Worm (Caenorhabditis elegans) whole organism, young adult: ENCODE measurements around the gene C45B11.8.

Experiments used
- B0261.1 ChIP-seq: sonication (generic microtip); optimal IDR thresholded peaks from 2 replicates; lab custom pipeline; 2016; ENCODE audit warnings: mild to moderate bottlenecking, missing genetic modification characterization, moderate library complexity, missing compliant biosample characterization
- F23B12.7 ChIP-seq: sonication (generic microtip); optimal IDR thresholded peaks from 2 replicates; lab custom pipeline; 2017; ENCODE audit warnings: missing genetic modification characterization, mild to moderate bottlenecking, missing compliant biosample characterization, antibody characterized with exemption, moderate library complexity; ENCODE audit not compliant: insufficient read depth
- F49E8.2 ChIP-seq: sonication (generic microtip); optimal IDR thresholded peaks from 3 replicates; lab custom pipeline; 2017; ENCODE audit warnings: missing genetic modification characterization, mild to moderate bottlenecking, missing compliant biosample characterization, antibody characterized with exemption, moderate library complexity; ENCODE audit not compliant: insufficient read depth
- K12H6.12 ChIP-seq: fragments of 200-800 bp; sonication (Bioruptor generic); optimal IDR thresholded peaks from 2 replicates; lab custom pipeline; 2018; ENCODE audit warnings: mild to moderate bottlenecking, missing genetic modification characterization, missing compliant biosample characterization
- Y56A3A.18 ChIP-seq: fragments of 200-800 bp; sonication (Bioruptor generic); IDR thresholded peaks from 2 replicates; pipeline ENCODE4 v1.3.6; 2022; ENCODE audit warnings: missing genetic modification reagents, missing genetic modification characterization, missing compliant biosample characterization
- Y95B8A.8 ChIP-seq: fragments of 200-800 bp; sonication (Bioruptor generic); IDR thresholded peaks from 2 replicates; pipeline ENCODE4 v1.3.6; 2022; ENCODE audit warnings: missing genetic modification reagents, missing genetic modification characterization, missing compliant biosample characterization
- aptf-2 ChIP-seq: fragments of 200-800 bp; sonication (Bioruptor generic); conservative IDR thresholded peaks from 2 replicates; pipeline ENCODE4 v1.3.6; 2022; ENCODE audit warnings: missing genetic modification reagents, missing genetic modification characterization, missing compliant biosample characterization
- attf-3 ChIP-seq: fragments of 200-800 bp; sonication (Bioruptor generic); conservative IDR thresholded peaks from 2 replicates; pipeline ENCODE4 v1.3.6; 2022; ENCODE audit warnings: missing genetic modification reagents, missing genetic modification characterization, missing compliant biosample characterization
- ccch-3 ChIP-seq: fragments of 200-800 bp; sonication (Bioruptor generic); optimal IDR thresholded peaks from 2 replicates; lab custom pipeline; 2018; ENCODE audit warnings: mild to moderate bottlenecking, missing genetic modification characterization, missing compliant biosample characterization
- cebp-1 ChIP-seq, 2 experiments: fragments of 200-800 bp in 1 of 2; sonication (Bioruptor generic) in 1 of 2; sonication (generic microtip) in 1 of 2; IDR thresholded peaks in 1 of 2; optimal IDR thresholded peaks in 1 of 2; 2 replicates each; pipeline versions ENCODE4 v1.3.6 to Lab custom; 2017 to 2022; ENCODE audit warnings: missing compliant biosample characterization in 2 of 2, missing genetic modification characterization in 2 of 2, mild to moderate bottlenecking in 1 of 2, missing genetic modification reagents in 1 of 2, moderate library complexity in 1 of 2
- cebp-2 ChIP-seq: fragments of 200-800 bp; sonication (Bioruptor generic); IDR thresholded peaks from 2 replicates; pipeline ENCODE4 v1.3.6; 2022; ENCODE audit warnings: missing genetic modification characterization, missing compliant biosample characterization
- ceh-100 ChIP-seq: fragments of 200-800 bp; sonication (Bioruptor generic); IDR thresholded peaks from 2 replicates; pipeline ENCODE4 v1.3.6; 2022; ENCODE audit warnings: missing genetic modification reagents, missing genetic modification characterization, missing compliant biosample characterization
- ceh-27 ChIP-seq: fragments of 200-800 bp; sonication (Bioruptor generic); optimal IDR thresholded peaks from 2 replicates; lab custom pipeline; 2018; ENCODE audit warnings: mild to moderate bottlenecking, missing genetic modification characterization, moderate library complexity, missing compliant biosample characterization
- ceh-40 ChIP-seq: fragments of 200-800 bp; sonication (Bioruptor generic); IDR thresholded peaks from 2 replicates; pipeline ENCODE4 v1.3.6; 2022; ENCODE audit warnings: missing genetic modification characterization, missing compliant biosample characterization
- ceh-79 ChIP-seq: sonication (generic microtip); optimal IDR thresholded peaks from 2 replicates; lab custom pipeline; 2017; ENCODE audit warnings: mild to moderate bottlenecking, missing genetic modification characterization, missing compliant biosample characterization
- chd-7 ChIP-seq: sonication (generic microtip); optimal IDR thresholded peaks from 2 replicates; lab custom pipeline; 2016; ENCODE audit warnings: mild to moderate bottlenecking, missing genetic modification characterization, moderate library complexity, missing compliant biosample characterization
- dox-1 ChIP-seq: fragments of 200-800 bp; sonication (Bioruptor generic); IDR thresholded peaks from 2 replicates; pipeline ENCODE4 v1.3.6; 2022; ENCODE audit warnings: missing genetic modification reagents, missing genetic modification characterization, missing compliant biosample characterization
- efl-1 ChIP-seq: fragments of 150-350 bp; optimal IDR thresholded peaks from 2 replicates; lab custom pipeline; 2014; ENCODE audit warnings: missing biosample characterization, missing genetic modification reagents, missing genetic modification characterization
- ekl-4 ChIP-seq: fragments of 200-800 bp; sonication (Bioruptor generic); IDR thresholded peaks from 2 replicates; pipeline ENCODE4 v1.3.6; 2022; ENCODE audit warnings: missing genetic modification reagents, missing genetic modification characterization, missing compliant biosample characterization
- hsf-1 ChIP-seq: fragments of 200-800 bp; sonication (Bioruptor generic); IDR thresholded peaks from 2 replicates; pipeline ENCODE4 v1.3.6; 2022; ENCODE audit warnings: missing genetic modification reagents, missing genetic modification characterization, missing compliant biosample characterization
- let-607 ChIP-seq, 2 experiments: fragments of 200-800 bp in 1 of 2; sonication (Bioruptor generic) in 1 of 2; sonication (generic microtip) in 1 of 2; optimal IDR thresholded peaks; 2 replicates each; lab custom pipeline; 2016 to 2018; ENCODE audit warnings: mild to moderate bottlenecking in 2 of 2, missing compliant biosample characterization in 2 of 2, missing genetic modification characterization in 2 of 2, moderate library complexity in 2 of 2, missing genotype in 1 of 2
- lin-35 ChIP-seq, 3 experiments: fragments of 150-350 bp in 2 of 3; sonication (generic microtip) in 1 of 3; optimal IDR thresholded peaks; 2 replicates each; lab custom pipeline; 2014 to 2018; ENCODE audit warnings: missing biosample characterization in 3 of 3, missing genetic modification characterization in 3 of 3, missing genetic modification reagents in 3 of 3
- lin-54 ChIP-seq: fragments of 200-800 bp; sonication (Bioruptor generic); optimal IDR thresholded peaks from 2 replicates; lab custom pipeline; 2018; ENCODE audit warnings: mild to moderate bottlenecking, missing genetic modification characterization, missing compliant biosample characterization
- lsy-27 ChIP-seq: sonication (generic microtip); optimal IDR thresholded peaks from 2 replicates; lab custom pipeline; 2017; ENCODE audit warnings: missing genetic modification characterization, mild to moderate bottlenecking, missing compliant biosample characterization, antibody characterized with exemption, missing genotype, borderline replicate concordance; ENCODE audit not compliant: insufficient read depth
- madf-10 ChIP-seq: sonication (generic microtip); optimal IDR thresholded peaks from 2 replicates; lab custom pipeline; 2016; ENCODE audit warnings: mild to moderate bottlenecking, missing genetic modification characterization, missing compliant biosample characterization
- madf-8 ChIP-seq: fragments of 200-800 bp; sonication (Bioruptor generic); conservative IDR thresholded peaks from 2 replicates; pipeline ENCODE4 v1.3.6; 2022; ENCODE audit warnings: missing genetic modification reagents, missing genetic modification characterization, missing compliant biosample characterization
- mcd-1 ChIP-seq: fragments of 200-800 bp; sonication (Bioruptor generic); IDR thresholded peaks from 2 replicates; pipeline ENCODE4 v1.3.6; 2022; ENCODE audit warnings: missing genetic modification reagents, missing genetic modification characterization, missing compliant biosample characterization
- nhr-179 ChIP-seq: sonication (generic microtip); optimal IDR thresholded peaks from 2 replicates; lab custom pipeline; 2016; ENCODE audit warnings: mild to moderate bottlenecking, missing genetic modification characterization, missing compliant biosample characterization
- nhr-80 ChIP-seq: sonication (generic microtip); optimal IDR thresholded peaks from 2 replicates; lab custom pipeline; 2016; ENCODE audit warnings: missing genetic modification characterization, missing compliant biosample characterization
- pbrm-1 ChIP-seq: fragments of 200-800 bp; sonication (Bioruptor generic); IDR thresholded peaks from 2 replicates; pipeline ENCODE4 v1.3.6; 2022; ENCODE audit warnings: missing genetic modification reagents, missing genetic modification characterization, missing compliant biosample characterization
- rcor-1 ChIP-seq: fragments of 200-800 bp; sonication (Bioruptor generic); IDR thresholded peaks from 2 replicates; pipeline ENCODE4 v1.3.6; 2022; ENCODE audit warnings: missing genetic modification reagents, missing genetic modification characterization, missing compliant biosample characterization
- rec-8 ChIP-seq, 2 experiments: sonication (generic microtip); optimal IDR thresholded peaks; 2 replicates each; lab custom pipeline; 2016; ENCODE audit warnings: mild to moderate bottlenecking in 2 of 2, missing genetic modification characterization in 2 of 2, missing genetic modification reagents in 2 of 2, missing genotype in 2 of 2, missing biosample characterization in 1 of 2, missing compliant biosample characterization in 1 of 2, moderate library complexity in 1 of 2
- snpc-1.3 ChIP-seq: sonication (generic microtip); optimal IDR thresholded peaks from 2 replicates; lab custom pipeline; 2017; ENCODE audit warnings: missing genetic modification characterization, mild to moderate bottlenecking, missing compliant biosample characterization, antibody characterized with exemption, moderate library complexity, missing genotype, missing genetic modification reagents; ENCODE audit not compliant: insufficient read depth
- snpc-4 ChIP-seq, 5 experiments: fragments of 150-350 bp in 1 of 5; sonication (generic microtip) in 4 of 5; optimal IDR thresholded peaks; 2 replicates each; lab custom pipeline; 2014 to 2018; ENCODE audit warnings: missing genetic modification characterization in 5 of 5, missing biosample characterization in 3 of 5, antibody characterized with exemption in 2 of 5, mild to moderate bottlenecking in 2 of 5, missing compliant biosample characterization in 2 of 5, missing genotype in 2 of 5, moderate library complexity in 2 of 5, missing genetic modification reagents in 1 of 5
- somi-1 ChIP-seq: fragments of 200-800 bp; sonication (Bioruptor generic); optimal IDR thresholded peaks from 2 replicates; lab custom pipeline; 2018; ENCODE audit warnings: mild to moderate bottlenecking, missing genetic modification characterization, missing compliant biosample characterization
- tbp1 ChIP-seq: fragments of 200-800 bp; sonication (Bioruptor generic); optimal IDR thresholded peaks from 2 replicates; lab custom pipeline; 2018; ENCODE audit warnings: mild to moderate bottlenecking, missing genetic modification characterization, missing compliant biosample characterization
- tlf-1 ChIP-seq: fragments of 200-800 bp; sonication (Bioruptor generic); optimal IDR thresholded peaks from 2 replicates; lab custom pipeline; 2018; ENCODE audit warnings: mild to moderate bottlenecking, missing genetic modification characterization, missing compliant biosample characterization
- xnd-1 ChIP-seq: sonication (generic microtip); optimal IDR thresholded peaks from 2 replicates; lab custom pipeline; 2016; ENCODE audit warnings: missing genotype, missing genetic modification reagents, missing genetic modification characterization, missing compliant biosample characterization
- zim-3 ChIP-seq: sonication (generic microtip); optimal IDR thresholded peaks from 2 replicates; lab custom pipeline; 2017; ENCODE audit warnings: mild to moderate bottlenecking, missing genetic modification characterization, moderate library complexity, missing compliant biosample characterization
- ztf-18 ChIP-seq: sonication (generic microtip); optimal IDR thresholded peaks from 2 replicates; lab custom pipeline; 2016; ENCODE audit warnings: missing genotype, mild to moderate bottlenecking, missing genetic modification characterization, missing compliant biosample characterization
- ztf-26 ChIP-seq: sonication (generic microtip); optimal IDR thresholded peaks from 2 replicates; lab custom pipeline; 2017; ENCODE audit warnings: missing genetic modification characterization, missing compliant biosample characterization
- ztf-28 ChIP-seq: fragments of 200-800 bp; sonication (Bioruptor generic); IDR thresholded peaks from 2 replicates; pipeline ENCODE4 v1.3.6; 2022; ENCODE audit warnings: missing genetic modification reagents, missing genetic modification characterization, missing compliant biosample characterization
- ztf-6 ChIP-seq: fragments of 200-800 bp; sonication (Bioruptor generic); IDR thresholded peaks from 2 replicates; pipeline ENCODE4 v1.3.6; 2022; ENCODE audit warnings: missing genetic modification reagents, missing genetic modification characterization, missing compliant biosample characterization

The C45B11.8 gene

DNA sequence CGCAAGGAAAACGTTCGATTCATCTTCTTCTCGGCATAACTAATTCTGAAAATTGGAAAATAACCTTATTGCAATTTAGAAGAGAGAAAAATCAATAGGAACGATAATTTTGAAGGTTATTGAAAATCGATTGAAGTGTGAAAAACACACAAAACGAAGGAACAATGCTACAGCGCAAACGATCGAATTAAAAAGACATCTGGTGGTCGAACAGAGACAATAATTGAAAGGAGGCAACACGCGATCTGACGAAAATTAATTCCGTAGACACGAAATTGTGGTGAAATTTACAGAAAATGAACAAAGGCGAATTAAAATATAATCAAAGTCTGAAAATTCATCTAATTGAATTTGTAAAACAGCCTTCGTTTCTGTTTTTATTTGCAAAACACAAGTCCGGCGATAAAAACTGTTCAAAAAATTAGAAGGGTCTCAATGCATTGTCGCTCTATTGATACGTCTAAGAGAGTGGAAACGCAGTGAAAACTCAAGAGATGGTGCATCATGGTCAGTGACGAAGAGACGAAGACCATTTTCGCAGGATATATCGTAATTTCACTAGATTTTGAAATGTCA, 1.1 kb upstream of the C45B11.8 start, which contains the start of gene pak-2 (continued):
- 0 out of 2 replicates have a peak, but pooled peaks have one; percentile 32 for TF ChIP-seq rcor-1 (GFP tag; lab: Robert Waterston, UW)
- peak; percentile 86 for TF ChIP-seq F23B12.7 (tag; lab: Kevin White, UChicago)
- peak; percentile 48 for TF ChIP-seq lin-54 (GFP tag; lab: Kevin White, UChicago)
- TF ChIP-seq ceh-40 (GFP tag; lab: Robert Waterston, UW): no peak
- TF ChIP-seq Y56A3A.18: no peak
- TF ChIP-seq nhr-80: peak; percentile 59
- no peak for TF ChIP-seq snpc-1.3 (tag; lab: Kevin White, UChicago)
- no peak for TF ChIP-seq ceh-79 (tag; lab: Kevin White, UChicago)
- TF ChIP-seq ceh-100 (GFP tag; lab: Robert Waterston, UW): peak; percentile 96
- TF ChIP-seq cebp-2: no peak
- TF ChIP-seq let-607 (tag; optimal IDR thresholded peaks at IDR 0.05; lab: Kevin White, UChicago): peak in 1 of 2 experiments; percentile 3
- TF ChIP-seq Y95B8A.8 (GFP tag; lab: Robert Waterston, UW): no peak
- no peak; the same call in 1 of the 2 replicates for TF ChIP-seq dox-1 (GFP tag; lab: Robert Waterston, UW)
- TF ChIP-seq nhr-179 (tag; lab: Kevin White, UChicago): no peak
- TF ChIP-seq chd-7 (tag; lab: Kevin White, UChicago): no peak
- no peak for TF ChIP-seq ztf-6 (GFP tag; lab: Robert Waterston, UW)
- no peak for TF ChIP-seq madf-8 (GFP tag; lab: Robert Waterston, UW)
- TF ChIP-seq K12H6.12 (tag; lab: Kevin White, UChicago): peak; percentile 84
- TF ChIP-seq somi-1 (GFP tag; lab: Kevin White, UChicago): peak; percentile 10
- no peak for TF ChIP-seq ekl-4 (GFP tag; lab: Robert Waterston, UW)
- peak; percentile 51; the same call in 1 of the 2 replicates for TF ChIP-seq attf-3 (GFP tag; lab: Robert Waterston, UW)
- TF ChIP-seq zim-3 (tag; lab: Kevin White, UChicago): no peak
- TF ChIP-seq ccch-3: peak; percentile 73
- peak; percentile 49 for TF ChIP-seq ztf-18
- TF ChIP-seq ceh-27 (GFP tag; lab: Kevin White, UChicago): peak; percentile 84
- TF ChIP-seq hsf-1 (GFP tag; lab: Robert Waterston, UW): no peak
- TF ChIP-seq ztf-26 (tag; lab: Kevin White, UChicago): no peak
- no peak for TF ChIP-seq lsy-27 (tag; lab: Kevin White, UChicago)
- TF ChIP-seq rec-8 (tag; optimal IDR thresholded peaks at IDR 0.05; lab: Kevin White, UChicago): no peak
- TF ChIP-seq snpc-4 (GFP tag; optimal IDR thresholded peaks at IDR 0.05; lab: Kevin White, UChicago): no peak
- peak in 1 of 4 experiments; percentile 38 for TF ChIP-seq snpc-4 (tag; optimal IDR thresholded peaks at IDR 0.05; lab: Kevin White, UChicago)
- peak; percentile 30 for TF ChIP-seq tbp1 (GFP tag; lab: Kevin White, UChicago)
- peak in 1 of 3 experiments; percentile 42 for TF ChIP-seq lin-35 (GFP tag; optimal IDR thresholded peaks at IDR 0.05; lab: Kevin White, UChicago)
- peak; percentile 88 for TF ChIP-seq mcd-1 (GFP tag; lab: Robert Waterston, UW)
- no peak for TF ChIP-seq cebp-1 (GFP tag; IDR thresholded peaks at IDR 0.05; lab: Robert Waterston, UW)
- peak; percentile 55 for TF ChIP-seq cebp-1 (tag; optimal IDR thresholded peaks at IDR 0.05; lab: Kevin White, UChicago)
- TF ChIP-seq xnd-1 (tag; lab: Kevin White, UChicago): no peak
- no peak for TF ChIP-seq tlf-1
- TF ChIP-seq efl-1 (GFP tag; lab: Kevin White, UChicago): peak; percentile 12
- TF ChIP-seq madf-10 (tag; lab: Kevin White, UChicago): peak; percentile 58
- peak; percentile 54; the same call in 1 of the 2 replicates for TF ChIP-seq pbrm-1
- no peak for TF ChIP-seq ztf-28 (GFP tag; lab: Robert Waterston, UW)
- 0 out of 2 replicates have a peak, but pooled peaks have one; percentile 36 for TF ChIP-seq aptf-2 (GFP tag; lab: Robert Waterston, UW)
- peak; percentile 26 for TF ChIP-seq F49E8.2 (tag; lab: Kevin White, UChicago)
- TF ChIP-seq B0261.1 (tag; lab: Kevin White, UChicago): peak; percentile 1
